Worm (Caenorhabditis elegans) whole organism, L2 larva: ENCODE data around the gene his-59.

Source experiments
- C34F6.9 ChIP-seq: fragments of 150-350 bp; optimal IDR thresholded peaks from 2 replicates; lab custom pipeline; 2014; ENCODE audit warnings: missing biosample characterization, missing genetic modification characterization
- F13H6.1 ChIP-seq: sonication (generic microtip); optimal IDR thresholded peaks from 2 replicates; lab custom pipeline; 2016; ENCODE audit warnings: missing genetic modification characterization, missing compliant biosample characterization
- R02D3.7 ChIP-seq: fragments of 150-350 bp; optimal IDR thresholded peaks from 2 replicates; lab custom pipeline; 2014; ENCODE audit warnings: missing biosample characterization, missing genetic modification characterization
- Y55F3AM.14 ChIP-seq: fragments of 200-800 bp; sonication (Bioruptor generic); optimal IDR thresholded peaks from 2 replicates; lab custom pipeline; 2018; ENCODE audit warnings: mild to moderate bottlenecking, missing genetic modification characterization, missing compliant biosample characterization
- ZK546.5 ChIP-seq: sonication (generic microtip); optimal IDR thresholded peaks from 2 replicates; lab custom pipeline; 2017; ENCODE audit warnings: missing biosample characterization, missing genetic modification characterization
- alr-1 ChIP-seq: fragments of 150-350 bp; optimal IDR thresholded peaks from 2 replicates; lab custom pipeline; 2014; ENCODE audit warnings: missing biosample characterization, missing genetic modification characterization
- aly-2 ChIP-seq: fragments of 150-350 bp; optimal IDR thresholded peaks from 2 replicates; lab custom pipeline; 2014; ENCODE audit warnings: missing biosample characterization, missing genetic modification characterization
- ama-1 ChIP-seq: fragments of 150-350 bp; optimal IDR thresholded peaks from 2 replicates; lab custom pipeline; 2018; ENCODE audit warnings: inconsistent platforms
- blmp-1 ChIP-seq: sonication (generic microtip); optimal IDR thresholded peaks from 2 replicates; lab custom pipeline; 2017; ENCODE audit warnings: missing genetic modification characterization, mild to moderate bottlenecking, missing compliant biosample characterization, antibody characterized with exemption, moderate library complexity; ENCODE audit not compliant: insufficient read depth
- ceh-16 ChIP-seq: fragments of 150-350 bp; optimal IDR thresholded peaks from 2 replicates; lab custom pipeline; 2014; ENCODE audit warnings: missing biosample characterization, missing genetic modification characterization
- ceh-82 ChIP-seq: fragments of 150-350 bp; optimal IDR thresholded peaks from 2 replicates; lab custom pipeline; 2014; ENCODE audit warnings: missing biosample characterization, missing genetic modification characterization
- crh-2 ChIP-seq: sonication (generic microtip); optimal IDR thresholded peaks from 2 replicates; lab custom pipeline; 2017; ENCODE audit warnings: missing biosample characterization, missing genetic modification characterization
- dmd-4 ChIP-seq: sonication (generic microtip); optimal IDR thresholded peaks from 2 replicates; lab custom pipeline; 2017; ENCODE audit warnings: missing biosample characterization, missing genetic modification characterization
- egl-27 ChIP-seq: sonication (generic microtip); optimal IDR thresholded peaks from 3 replicates; lab custom pipeline; 2017; ENCODE audit warnings: missing biosample characterization, missing genetic modification reagents, missing genetic modification characterization
- elt-1 ChIP-seq: fragments of 150-350 bp; optimal IDR thresholded peaks from 2 replicates; lab custom pipeline; 2014; ENCODE audit warnings: missing biosample characterization, missing genetic modification characterization
- fos-1 ChIP-seq: fragments of 150-350 bp; optimal IDR thresholded peaks from 2 replicates; lab custom pipeline; 2014; ENCODE audit warnings: missing biosample characterization, missing genetic modification characterization
- gmeb-1 ChIP-seq: fragments of 150-350 bp; optimal IDR thresholded peaks from 2 replicates; lab custom pipeline; 2014; ENCODE audit warnings: missing biosample characterization, missing genetic modification characterization
- lin-11 ChIP-seq: fragments of 150-350 bp; sonication (generic microtip); optimal IDR thresholded peaks from 2 replicates; lab custom pipeline; 2014; ENCODE audit warnings: missing biosample characterization, missing genetic modification characterization, inconsistent platforms, mixed read lengths
- lin-13 ChIP-seq: fragments of 150-350 bp; optimal IDR thresholded peaks from 2 replicates; lab custom pipeline; 2014; ENCODE audit warnings: missing biosample characterization, missing genetic modification reagents, missing genetic modification characterization
- lin-39 ChIP-seq: fragments of 150-350 bp; optimal IDR thresholded peaks from 2 replicates; lab custom pipeline; 2014; ENCODE audit warnings: missing biosample characterization, missing genetic modification reagents, missing genetic modification characterization
- lsy-2 ChIP-seq, 2 experiments: fragments of 150-350 bp in 1 of 2; sonication (generic microtip) in 1 of 2; optimal IDR thresholded peaks; 2 replicates each; lab custom pipeline; 2014 to 2017; ENCODE audit warnings: missing biosample characterization in 2 of 2, missing genetic modification characterization in 2 of 2
- mab-5 ChIP-seq: fragments of 150-350 bp; optimal IDR thresholded peaks from 2 replicates; lab custom pipeline; 2014; ENCODE audit warnings: missing biosample characterization, missing genetic modification characterization
- mbf-1 ChIP-seq: sonication (generic microtip); optimal IDR thresholded peaks from 2 replicates; lab custom pipeline; 2017; ENCODE audit warnings: missing biosample characterization, missing genetic modification characterization
- mdl-1 ChIP-seq, 2 experiments: fragments of 150-350 bp in 1 of 2; sonication (generic microtip) in 1 of 2; optimal IDR thresholded peaks; 2 replicates each; lab custom pipeline; 2017; ENCODE audit warnings: missing biosample characterization in 2 of 2, missing genetic modification characterization in 2 of 2
- nhr-10 ChIP-seq: sonication (generic microtip); optimal IDR thresholded peaks from 2 replicates; lab custom pipeline; 2017; ENCODE audit warnings: missing biosample characterization, missing genetic modification characterization
- nhr-11 ChIP-seq: fragments of 150-350 bp; optimal IDR thresholded peaks from 2 replicates; lab custom pipeline; 2014; ENCODE audit warnings: missing biosample characterization, missing genetic modification characterization
- nhr-129 ChIP-seq: fragments of 150-350 bp; optimal IDR thresholded peaks from 2 replicates; lab custom pipeline; 2014; ENCODE audit warnings: missing biosample characterization, missing genetic modification characterization
- nhr-21 ChIP-seq: fragments of 150-350 bp; optimal IDR thresholded peaks from 2 replicates; lab custom pipeline; 2014; ENCODE audit warnings: missing biosample characterization, missing genetic modification characterization
- nhr-23 ChIP-seq: fragments of 150-350 bp; optimal IDR thresholded peaks from 2 replicates; lab custom pipeline; 2014; ENCODE audit warnings: missing biosample characterization, missing genetic modification reagents, missing genetic modification characterization
- nhr-25 ChIP-seq: fragments of 150-350 bp; sonication (generic microtip); optimal IDR thresholded peaks from 3 replicates; lab custom pipeline; 2014; ENCODE audit warnings: missing biosample characterization, missing genetic modification characterization
- nhr-6 ChIP-seq: fragments of 150-350 bp; optimal IDR thresholded peaks from 2 replicates; lab custom pipeline; 2014; ENCODE audit warnings: missing biosample characterization, missing genetic modification characterization
- nhr-77 ChIP-seq: fragments of 150-350 bp; optimal IDR thresholded peaks from 2 replicates; lab custom pipeline; 2014; ENCODE audit warnings: missing biosample characterization, missing genetic modification characterization
- peb-1 ChIP-seq: fragments of 150-350 bp; optimal IDR thresholded peaks from 2 replicates; lab custom pipeline; 2014; ENCODE audit warnings: missing biosample characterization, missing genetic modification characterization
- sem-4 ChIP-seq: fragments of 150-350 bp; optimal IDR thresholded peaks from 2 replicates; lab custom pipeline; 2014; ENCODE audit warnings: missing biosample characterization, missing genetic modification reagents, missing genetic modification characterization
- skn-1 ChIP-seq: sonication (generic microtip); optimal IDR thresholded peaks from 2 replicates; lab custom pipeline; 2017; ENCODE audit warnings: missing biosample characterization, missing genetic modification characterization
- sma-3 ChIP-seq: sonication (generic microtip); optimal IDR thresholded peaks from 2 replicates; lab custom pipeline; 2016; ENCODE audit warnings: missing genetic modification reagents, missing genetic modification characterization, missing compliant biosample characterization
- sma-9 ChIP-seq, 2 experiments: fragments of 150-350 bp in 1 of 2; sonication (generic microtip) in 1 of 2; optimal IDR thresholded peaks; 2 replicates each; lab custom pipeline; 2014 to 2016; ENCODE audit warnings: missing genetic modification characterization in 2 of 2, mild to moderate bottlenecking in 1 of 2, missing biosample characterization in 1 of 2, missing compliant biosample characterization in 1 of 2, missing genetic modification reagents in 1 of 2, moderate library complexity in 1 of 2
- snpc-4 ChIP-seq: fragments of 150-350 bp; optimal IDR thresholded peaks from 2 replicates; lab custom pipeline; 2014; ENCODE audit warnings: missing biosample characterization, missing genetic modification characterization
- unc-39 ChIP-seq: fragments of 150-350 bp; optimal IDR thresholded peaks from 2 replicates; lab custom pipeline; 2014; ENCODE audit warnings: missing biosample characterization, missing genetic modification characterization
- unc-55 ChIP-seq: fragments of 150-350 bp; sonication (generic microtip); optimal IDR thresholded peaks from 3 replicates; lab custom pipeline; 2014; ENCODE audit warnings: missing biosample characterization, missing genetic modification reagents, missing genetic modification characterization
- unc-62 ChIP-seq: fragments of 150-350 bp; optimal IDR thresholded peaks from 2 replicates; lab custom pipeline; 2014; ENCODE audit warnings: missing biosample characterization, missing genetic modification reagents, missing genetic modification characterization
- zag-1 ChIP-seq: fragments of 150-350 bp; optimal IDR thresholded peaks from 2 replicates; lab custom pipeline; 2014; ENCODE audit warnings: missing biosample characterization, missing genetic modification characterization
- ztf-1 ChIP-seq: fragments of 200-800 bp; sonication (Bioruptor generic); conservative IDR thresholded peaks from 2 replicates; pipeline ENCODE4 v1.3.6; 2022; ENCODE audit warnings: missing genetic modification characterization, missing compliant biosample characterization
- ztf-4 ChIP-seq: fragments of 150-350 bp; optimal IDR thresholded peaks from 2 replicates; lab custom pipeline; 2014; ENCODE audit warnings: missing biosample characterization, missing genetic modification characterization

his-59 gene

DNA sequence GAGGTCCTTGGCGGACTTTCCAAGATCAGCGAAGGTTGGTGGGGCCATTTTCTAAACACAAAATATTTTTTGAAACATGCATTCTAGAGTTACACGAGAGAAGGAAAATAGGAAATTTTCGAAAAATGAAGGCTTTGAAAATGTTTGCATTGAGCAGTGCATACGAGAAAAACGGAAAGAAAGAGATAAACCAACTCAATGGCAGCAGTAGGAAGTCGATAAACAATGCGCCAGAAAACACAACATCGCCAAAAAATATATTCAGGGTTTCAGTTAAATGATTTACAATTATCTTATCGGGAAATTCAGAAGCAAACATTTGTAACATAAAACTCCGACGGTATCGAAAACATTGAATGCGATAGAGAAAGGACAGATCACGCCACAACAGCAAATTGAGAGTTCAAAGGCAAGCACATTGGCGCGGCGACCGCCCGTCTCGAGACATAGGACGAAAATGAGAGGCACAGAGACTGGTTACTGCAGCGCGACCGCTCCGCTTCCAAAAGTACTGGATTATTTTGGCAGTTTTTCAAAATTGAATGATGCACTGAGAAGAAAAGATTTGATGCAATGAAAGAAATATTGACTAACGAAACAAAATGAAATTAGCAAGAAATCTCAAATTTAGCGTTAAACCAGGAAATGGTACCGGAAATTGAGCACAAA is 19.9 kb downstream of the his-59 start, which contains the start of the genes vdac-1 and R05G6.5 (continued):
- TF ChIP-seq ztf-1 (GFP tag; lab: Robert Waterston, UW), result no peak
- no peak for TF ChIP-seq nhr-77
- TF ChIP-seq lin-39 (tag; lab: Kevin White, UChicago), result no peak
- TF ChIP-seq lin-11 (tag; lab: Kevin White, UChicago), result peak; percentile 57
- peak; percentile 89 for TF ChIP-seq gmeb-1 (tag; lab: Kevin White, UChicago)
- TF ChIP-seq egl-27 (tag; lab: Kevin White, UChicago), result peak; percentile 42
- no peak for TF ChIP-seq Y55F3AM.14 (GFP tag; lab: Kevin White, UChicago)
- TF ChIP-seq fos-1 (tag; lab: Kevin White, UChicago), result peak; percentile 88
- TF ChIP-seq ceh-82 (tag; lab: Kevin White, UChicago), result no peak

DNA sequence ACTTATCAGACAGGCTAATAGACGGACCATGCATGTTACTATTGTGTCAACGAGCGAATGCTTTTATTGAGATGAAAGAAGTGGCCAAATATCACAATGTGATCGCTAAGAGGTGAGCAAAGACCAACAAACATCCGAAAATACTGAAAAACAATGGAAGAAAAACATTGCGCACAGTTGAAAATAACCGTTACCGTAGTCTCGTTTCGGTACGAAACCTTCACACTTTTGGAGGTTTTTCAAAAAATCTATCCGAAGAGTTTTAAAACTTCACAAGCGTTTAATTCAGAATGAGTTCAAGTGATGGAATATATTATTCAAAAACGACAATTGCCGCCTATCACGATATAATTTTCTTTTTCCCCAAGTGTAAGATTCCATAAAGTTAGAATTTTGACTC is 20.8 kb downstream of the his-59 start:
- TF ChIP-seq lsy-2 (tag; optimal IDR thresholded peaks at IDR 0.05; lab: Kevin White, UChicago) (peak in 1 of 2 experiments; percentile 87), aly-2 (no peak)

DNA sequence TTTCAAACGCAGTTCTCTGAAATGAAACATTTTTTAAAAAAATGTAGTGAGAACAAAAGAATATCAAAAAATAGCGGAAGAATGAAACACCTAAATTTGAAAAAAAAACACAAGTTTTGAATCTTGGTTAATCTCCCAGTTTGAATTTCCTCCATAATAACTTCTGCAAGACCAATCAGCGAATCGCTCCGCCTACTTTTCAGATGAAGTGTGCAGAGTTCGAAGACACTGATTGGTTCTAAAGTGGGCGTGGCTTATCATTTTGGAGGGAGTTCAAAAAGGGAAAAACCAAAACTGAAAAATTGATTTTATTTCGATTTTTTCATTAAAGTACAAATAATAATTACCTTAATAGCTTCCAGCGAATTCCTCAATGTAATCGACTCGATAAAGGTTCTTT is 22.8 kb downstream of the his-59 start:
- TF ChIP-seq unc-55 (no peak), nhr-11 (no peak), F13H6.1 (tag; lab: Kevin White, UChicago) (no peak), dmd-4 (no peak), nhr-77 (no peak)

DNA sequence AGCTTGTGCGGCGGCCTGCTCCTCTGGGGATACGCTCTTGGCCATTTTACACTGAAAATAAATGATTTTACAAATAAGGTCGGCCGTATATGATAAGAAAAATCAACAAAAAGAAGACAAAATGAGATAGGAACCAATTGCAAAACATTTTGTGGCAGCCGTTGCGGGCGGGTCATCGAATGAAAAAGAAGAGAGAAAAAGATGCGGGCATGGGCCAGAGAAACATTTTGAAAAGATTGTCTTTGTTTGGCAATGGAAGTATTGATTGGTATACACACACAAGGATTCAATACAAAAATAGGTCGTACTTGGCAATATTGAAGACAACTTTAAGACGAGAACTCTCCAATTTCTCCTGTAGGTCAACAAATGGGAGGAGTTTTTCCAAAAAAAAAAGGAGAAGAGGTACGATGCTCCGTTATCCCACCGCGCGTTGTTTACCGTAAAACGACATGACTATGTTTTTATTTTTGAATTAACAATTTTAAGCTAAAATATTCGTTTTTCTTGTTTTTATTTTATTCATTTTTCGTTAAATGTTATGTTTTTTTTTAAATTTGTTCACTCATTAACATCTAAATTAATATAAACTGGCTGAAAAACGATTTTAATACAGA is 24.7 kb downstream of the his-59 start, which contains the start of the genes plc-4 and R05G6.4:
Gene plc-4, minus strand, starts transcription at position 51 of the 617 bp plus-strand sequence.
Gene R05G6.4, plus strand, starts transcription at position 617 of the 617 bp plus-strand sequence.
- TF ChIP-seq nhr-23 (tag; lab: Kevin White, UChicago), result no peak
- TF ChIP-seq lin-39 (tag; lab: Kevin White, UChicago), result no peak
- no peak for TF ChIP-seq zag-1 (tag; lab: Kevin White, UChicago)
- no peak for TF ChIP-seq nhr-77
- TF ChIP-seq F13H6.1 (tag; lab: Kevin White, UChicago), result peak; percentile 11
- TF ChIP-seq lin-13, result no peak
- TF ChIP-seq aly-2, result no peak
- TF ChIP-seq nhr-6 (tag; lab: Kevin White, UChicago), result no peak
- no peak for TF ChIP-seq mab-5 (tag; lab: Kevin White, UChicago)
- TF ChIP-seq dmd-4, result no peak
- peak; percentile 18 for TF ChIP-seq nhr-25 (tag; lab: Kevin White, UChicago)
- peak; percentile 39 for TF ChIP-seq crh-2 (tag; lab: Kevin White, UChicago)
- TF ChIP-seq ZK546.5 (tag; lab: Kevin White, UChicago), result no peak
- no peak for TF ChIP-seq sma-3 (GFP tag; lab: Kevin White, UChicago)
- TF ChIP-seq gmeb-1 (tag; lab: Kevin White, UChicago), result peak; percentile 40
- TF ChIP-seq ceh-16 (tag; lab: Kevin White, UChicago), result no peak
- no peak for TF ChIP-seq blmp-1
- TF ChIP-seq ztf-4 (tag; lab: Kevin White, UChicago), result no peak
- no peak for TF ChIP-seq nhr-11
- no peak for TF ChIP-seq alr-1 (tag; lab: Kevin White, UChicago)
- TF ChIP-seq peb-1 (tag; lab: Kevin White, UChicago), result no peak
- TF ChIP-seq mbf-1 (tag; lab: Kevin White, UChicago), result no peak
- no peak for TF ChIP-seq ceh-82 (tag; lab: Kevin White, UChicago)
- no peak for TF ChIP-seq nhr-21 (tag; lab: Kevin White, UChicago)
- TF ChIP-seq C34F6.9 (tag; lab: Kevin White, UChicago), result peak; percentile 61
- TF ChIP-seq ztf-1 (GFP tag; lab: Robert Waterston, UW), result no peak
- TF ChIP-seq elt-1 (tag; lab: Kevin White, UChicago), result no peak
- no peak for TF ChIP-seq unc-39
- no peak for TF ChIP-seq skn-1 (tag; lab: Kevin White, UChicago)
- peak; percentile 81 for TF ChIP-seq R02D3.7
- no peak for TF ChIP-seq mdl-1 (tag; optimal IDR thresholded peaks at IDR 0.05; lab: Kevin White, UChicago)
- no peak for TF ChIP-seq Y55F3AM.14 (GFP tag; lab: Kevin White, UChicago)
- TF ChIP-seq sem-4 (tag; lab: Kevin White, UChicago), result no peak
- TF ChIP-seq unc-62, result no peak
- TF ChIP-seq snpc-4 (tag; lab: Kevin White, UChicago), result no peak
- peak in 1 of 2 experiments; percentile 55 for TF ChIP-seq lsy-2 (tag; optimal IDR thresholded peaks at IDR 0.05; lab: Kevin White, UChicago)
- no peak for TF ChIP-seq ama-1 (lab: Kevin White, UChicago)
- no peak for TF ChIP-seq egl-27 (tag; lab: Kevin White, UChicago)
- peak; percentile 49 for TF ChIP-seq unc-55
- TF ChIP-seq lin-11 (tag; lab: Kevin White, UChicago), result no peak
- no peak for TF ChIP-seq sma-9 (GFP tag; optimal IDR thresholded peaks at IDR 0.05; lab: Kevin White, UChicago)
- no peak for TF ChIP-seq sma-9 (tag; optimal IDR thresholded peaks at IDR 0.05; lab: Kevin White, UChicago)
- peak; percentile 65 for TF ChIP-seq nhr-129 (tag; lab: Kevin White, UChicago)
- TF ChIP-seq fos-1 (tag; lab: Kevin White, UChicago), result no peak
- TF ChIP-seq nhr-10, result no peak
